Fruit fly (Drosophila melanogaster): ENCODE measurements around the gene Oseg5.
A peak's percentile ranks its signal among the peaks of the same experiment; 100 is the strongest.

dm6 chr2L:20829755-20830396, 5.8 kb downstream of the Oseg5 start:
- no peak for TF ChIP-seq CG4318 (GFP tag; optimal IDR thresholded peaks at IDR 0.05)
- peak; percentile 22 for TF ChIP-seq CG10631 (GFP tag; optimal IDR thresholded peaks at IDR 0.05)

Data from whole organism, prepupa.